Fruit fly (Drosophila melanogaster) whole organism, embryonic: ENCODE measurements around the gene Bcat.

Source experiments
- CG1024 ChIP-seq: fragments of 200-800 bp; sonication (Bioruptor generic); IDR thresholded peaks from 2 replicates; pipeline ENCODE4 v1.3.6; 2022; ENCODE audit warnings: missing biosample characterization, missing genetic modification characterization
- CG11504 ChIP-seq: fragments of 200-800 bp; sonication (Bioruptor generic); optimal IDR thresholded peaks from 3 replicates; lab custom pipeline; 2019; ENCODE audit warnings: missing biosample characterization, mild to moderate bottlenecking, missing genetic modification characterization, moderate library complexity
- CG11696 ChIP-seq: fragments of 200-800 bp; sonication (Bioruptor generic); IDR thresholded peaks from 2 replicates; pipeline ENCODE4 v1.3.6; 2022; ENCODE audit warnings: missing biosample characterization, missing genetic modification characterization
- CG12155 ChIP-seq: fragments of 200-800 bp; sonication (Bioruptor generic); optimal IDR thresholded peaks from 3 replicates; lab custom pipeline; 2016; ENCODE audit warnings: missing biosample characterization, missing genetic modification characterization
- CG12744 ChIP-seq: fragments of 200-800 bp; sonication (Bioruptor generic); optimal IDR thresholded peaks from 2 replicates; lab custom pipeline; 2016; ENCODE audit warnings: missing biosample characterization, missing genetic modification characterization
- CG14441 ChIP-seq: fragments of 200-800 bp; sonication (Bioruptor generic); IDR thresholded peaks from 2 replicates; pipeline ENCODE4 v1.3.6; 2022; ENCODE audit warnings: missing biosample characterization, missing genetic modification characterization
- CG14667 ChIP-seq: fragments of 200-800 bp; sonication (Bioruptor generic); IDR thresholded peaks from 2 replicates; pipeline ENCODE4 v1.3.6; 2022; ENCODE audit warnings: missing biosample characterization, missing genetic modification characterization
- CG15696 ChIP-seq: fragments of 200-800 bp; sonication (Bioruptor generic); optimal IDR thresholded peaks from 2 replicates; lab custom pipeline; 2019; ENCODE audit warnings: missing biosample characterization, mild to moderate bottlenecking, missing genetic modification characterization, moderate library complexity
- CG1602 ChIP-seq: fragments of 200-800 bp; sonication (Bioruptor generic); optimal IDR thresholded peaks from 3 replicates; lab custom pipeline; 2016; ENCODE audit warnings: missing biosample characterization, missing genetic modification characterization
- CG1792 ChIP-seq: fragments of 200-800 bp; sonication (Bioruptor generic); optimal IDR thresholded peaks from 2 replicates; lab custom pipeline; 2016; ENCODE audit warnings: missing biosample characterization, missing genetic modification characterization
- CG3163 ChIP-seq: fragments of 200-800 bp; sonication (Bioruptor generic); optimal IDR thresholded peaks from 3 replicates; lab custom pipeline; 2016; ENCODE audit warnings: missing biosample characterization, missing genetic modification characterization
- CG32767 ChIP-seq: fragments of 200-800 bp; sonication (Bioruptor generic); IDR thresholded peaks from 2 replicates; pipeline ENCODE4 v1.3.6; 2022; ENCODE audit warnings: missing biosample characterization, missing genetic modification characterization
- CG32772 ChIP-seq: fragments of 200-800 bp; sonication (Bioruptor generic); IDR thresholded peaks from 2 replicates; pipeline ENCODE4 v1.3.6; 2022; ENCODE audit warnings: missing biosample characterization, missing genetic modification characterization
- CG4328 ChIP-seq: fragments of 200-800 bp; sonication (Bioruptor generic); optimal IDR thresholded peaks from 3 replicates; lab custom pipeline; 2017; ENCODE audit warnings: missing biosample characterization, missing genetic modification reagents, missing genetic modification characterization
- CG5180 ChIP-seq: fragments of 200-800 bp; sonication (Bioruptor generic); optimal IDR thresholded peaks from 3 replicates; lab custom pipeline; 2017; ENCODE audit warnings: missing biosample characterization, missing genetic modification characterization, mild to moderate bottlenecking, moderate library complexity, missing genetic modification reagents
- CG7745 ChIP-seq: fragments of 200-800 bp; sonication (Bioruptor generic); optimal IDR thresholded peaks from 2 replicates; lab custom pipeline; 2018; ENCODE audit warnings: missing biosample characterization, mild to moderate bottlenecking, missing genetic modification characterization, moderate library complexity
- CkIIα-i1 ChIP-seq: fragments of 200-800 bp; sonication (Bioruptor generic); IDR thresholded peaks from 2 replicates; pipeline ENCODE4 v1.3.6; 2022; ENCODE audit warnings: missing biosample characterization, missing genetic modification characterization
- CoRest ChIP-seq: fragments of 200-800 bp; sonication (Bioruptor generic); optimal IDR thresholded peaks from 3 replicates; lab custom pipeline; 2018; ENCODE audit warnings: missing biosample characterization, mild to moderate bottlenecking, missing genetic modification characterization, moderate library complexity
- D19B ChIP-seq: fragments of 200-800 bp; sonication (Bioruptor generic); optimal IDR thresholded peaks from 2 replicates; lab custom pipeline; 2017; ENCODE audit warnings: missing biosample characterization, mild to moderate bottlenecking, missing genetic modification characterization
- Doc2 ChIP-seq: fragments of 200-800 bp; sonication (Bioruptor generic); IDR thresholded peaks from 2 replicates; pipeline ENCODE4 v1.3.6; 2022; ENCODE audit warnings: missing biosample characterization, missing genetic modification characterization
- Dp ChIP-seq: fragments of 200-800 bp; sonication (Bioruptor generic); optimal IDR thresholded peaks from 2 replicates; lab custom pipeline; 2018; ENCODE audit warnings: missing biosample characterization, mild to moderate bottlenecking, missing genetic modification characterization, moderate library complexity
- E2f1 ChIP-seq: fragments of 200-800 bp; sonication (Bioruptor generic); IDR thresholded peaks from 2 replicates; pipeline ENCODE4 v1.3.6; 2022; ENCODE audit warnings: missing biosample characterization, missing genetic modification characterization
- Hr39 ChIP-seq: fragments of >200 bp; optimal IDR thresholded peaks from 2 replicates; lab custom pipeline; 2017
- NC2β ChIP-seq: fragments of 200-800 bp; sonication (Bioruptor generic); optimal IDR thresholded peaks from 2 replicates; lab custom pipeline; 2016; ENCODE audit warnings: missing biosample characterization, missing genetic modification characterization
- Optix ChIP-seq: fragments of 200-800 bp; sonication (Bioruptor generic); IDR thresholded peaks from 3 replicates; pipeline ENCODE4 v1.3.6; 2022; ENCODE audit warnings: missing biosample characterization, missing genetic modification characterization
- Ptx1 ChIP-seq: fragments of 200-800 bp; sonication (Bioruptor generic); IDR thresholded peaks from 2 replicates; pipeline ENCODE4 v1.3.6; 2022; ENCODE audit warnings: missing biosample characterization, missing genetic modification characterization
- Stat92E ChIP-seq, 3 experiments: fragments of >200 bp in 2 of 3; fragments of 200-800 bp in 1 of 3; sonication (Bioruptor generic) in 1 of 3; optimal IDR thresholded peaks; 2 replicates each; lab custom pipeline; 2017 to 2019; ENCODE audit warnings: missing biosample characterization in 3 of 3, missing genetic modification characterization in 3 of 3, mild to moderate bottlenecking in 1 of 3, moderate library complexity in 1 of 3
- Xrp1 ChIP-seq: fragments of 200-800 bp; sonication (Bioruptor generic); IDR thresholded peaks from 2 replicates; pipeline ENCODE4 v1.3.6; 2022; ENCODE audit warnings: missing biosample characterization, missing genetic modification characterization
- ato ChIP-seq: fragments of 200-800 bp; sonication (Bioruptor generic); IDR thresholded peaks from 2 replicates; pipeline ENCODE4 v1.3.6; 2022; ENCODE audit warnings: missing biosample characterization, missing genetic modification characterization; ENCODE audit not compliant: partially characterized antibody
- chif ChIP-seq, 2 experiments: fragments of 200-800 bp; sonication (Bioruptor generic); optimal IDR thresholded peaks; 3 replicates each; lab custom pipeline; 2016; ENCODE audit warnings: missing biosample characterization in 2 of 2, missing genetic modification characterization in 2 of 2
- chm ChIP-seq: fragments of 200-800 bp; sonication (Bioruptor generic); IDR thresholded peaks from 2 replicates; pipeline ENCODE4 v1.3.6; 2022; ENCODE audit warnings: missing biosample characterization, missing genetic modification characterization
- dm ChIP-seq: fragments of 200-800 bp; sonication (Bioruptor generic); optimal IDR thresholded peaks from 3 replicates; lab custom pipeline; 2016; ENCODE audit warnings: missing biosample characterization, missing genetic modification characterization
- fd102C ChIP-seq: fragments of 200-800 bp; sonication (Bioruptor generic); optimal IDR thresholded peaks from 2 replicates; lab custom pipeline; 2018; ENCODE audit warnings: missing biosample characterization, mild to moderate bottlenecking, missing genetic modification characterization, moderate library complexity
- fd64A ChIP-seq: fragments of 200-800 bp; sonication (Bioruptor generic); optimal IDR thresholded peaks from 3 replicates; lab custom pipeline; 2018; ENCODE audit warnings: missing biosample characterization, mild to moderate bottlenecking, missing genetic modification characterization
- inv ChIP-seq: fragments of 200-800 bp; sonication (Bioruptor generic); IDR thresholded peaks from 2 replicates; pipeline ENCODE4 v1.3.6; 2022; ENCODE audit warnings: missing biosample characterization, missing genetic modification characterization; ENCODE audit not compliant: partially characterized antibody
- jumu ChIP-seq: fragments of 200-800 bp; sonication (Bioruptor generic); optimal IDR thresholded peaks from 3 replicates; lab custom pipeline; 2016; ENCODE audit warnings: missing biosample characterization, missing genetic modification characterization
- ken ChIP-seq: fragments of 200-800 bp; sonication (Bioruptor generic); IDR thresholded peaks from 3 replicates; pipeline ENCODE4 v1.3.6; 2022; ENCODE audit warnings: missing biosample characterization, missing genetic modification characterization
- lola ChIP-seq, 3 experiments: fragments of >200 bp in 2 of 3; fragments of 200-800 bp in 1 of 3; sonication (Bioruptor generic) in 1 of 3; optimal IDR thresholded peaks; 2 replicates each; lab custom pipeline; 2017 to 2019; ENCODE audit warnings: missing biosample characterization in 3 of 3, missing genetic modification characterization in 3 of 3, mild to moderate bottlenecking in 1 of 3, moderate library complexity in 1 of 3
- mld ChIP-seq: fragments of 200-800 bp; sonication (Bioruptor generic); IDR thresholded peaks from 3 replicates; pipeline ENCODE4 v1.3.6; 2022; ENCODE audit warnings: missing biosample characterization, missing genetic modification characterization; ENCODE audit not compliant: partially characterized antibody
- nom ChIP-seq: fragments of 200-800 bp; sonication (Bioruptor generic); optimal IDR thresholded peaks from 2 replicates; lab custom pipeline; 2017; ENCODE audit warnings: missing biosample characterization, missing genetic modification characterization, mild to moderate bottlenecking, moderate library complexity, missing genetic modification reagents
- repo ChIP-seq: fragments of 200-800 bp; sonication (Bioruptor generic); optimal IDR thresholded peaks from 2 replicates; lab custom pipeline; 2016; ENCODE audit warnings: missing biosample characterization, missing genetic modification characterization
- slp2 ChIP-seq: fragments of 200-800 bp; sonication (Bioruptor generic); optimal IDR thresholded peaks from 2 replicates; lab custom pipeline; 2016; ENCODE audit warnings: missing biosample characterization, missing genetic modification characterization
- sna ChIP-seq: fragments of 200-800 bp; sonication (Bioruptor generic); IDR thresholded peaks from 2 replicates; pipeline ENCODE4 v1.3.6; 2022; ENCODE audit warnings: missing biosample characterization, missing genetic modification characterization; ENCODE audit not compliant: partially characterized antibody
- tgo ChIP-seq: fragments of 200-800 bp; sonication (Bioruptor generic); IDR thresholded peaks from 3 replicates; pipeline ENCODE4 v1.3.6; 2022; ENCODE audit warnings: missing biosample characterization, missing genetic modification characterization
- tll ChIP-seq, 2 experiments: fragments of 200-800 bp in 1 of 2; fragments of >200 bp in 1 of 2; sonication (Bioruptor generic) in 1 of 2; optimal IDR thresholded peaks; 2 replicates each; lab custom pipeline; 2017 to 2019; ENCODE audit warnings: missing biosample characterization in 2 of 2, missing genetic modification characterization in 2 of 2, mild to moderate bottlenecking in 1 of 2, moderate library complexity in 1 of 2
- toy ChIP-seq: fragments of 200-800 bp; sonication (Bioruptor generic); IDR thresholded peaks from 2 replicates; pipeline ENCODE4 v1.3.6; 2022; ENCODE audit warnings: missing biosample characterization, missing genetic modification characterization
- wor ChIP-seq: fragments of 200-800 bp; sonication (Bioruptor generic); IDR thresholded peaks from 2 replicates; pipeline ENCODE4 v1.3.6; 2022; ENCODE audit warnings: missing biosample characterization, missing genetic modification characterization
- zen ChIP-seq: fragments of 200-800 bp; sonication (Bioruptor generic); optimal IDR thresholded peaks from 3 replicates; lab custom pipeline; 2018; ENCODE audit warnings: missing biosample characterization, mild to moderate bottlenecking, missing genetic modification characterization, moderate library complexity
- zf30C ChIP-seq: fragments of 200-800 bp; sonication (Bioruptor generic); optimal IDR thresholded peaks from 3 replicates; lab custom pipeline; 2018; ENCODE audit warnings: missing biosample characterization, mild to moderate bottlenecking, missing genetic modification characterization

The Bcat gene

DNA sequence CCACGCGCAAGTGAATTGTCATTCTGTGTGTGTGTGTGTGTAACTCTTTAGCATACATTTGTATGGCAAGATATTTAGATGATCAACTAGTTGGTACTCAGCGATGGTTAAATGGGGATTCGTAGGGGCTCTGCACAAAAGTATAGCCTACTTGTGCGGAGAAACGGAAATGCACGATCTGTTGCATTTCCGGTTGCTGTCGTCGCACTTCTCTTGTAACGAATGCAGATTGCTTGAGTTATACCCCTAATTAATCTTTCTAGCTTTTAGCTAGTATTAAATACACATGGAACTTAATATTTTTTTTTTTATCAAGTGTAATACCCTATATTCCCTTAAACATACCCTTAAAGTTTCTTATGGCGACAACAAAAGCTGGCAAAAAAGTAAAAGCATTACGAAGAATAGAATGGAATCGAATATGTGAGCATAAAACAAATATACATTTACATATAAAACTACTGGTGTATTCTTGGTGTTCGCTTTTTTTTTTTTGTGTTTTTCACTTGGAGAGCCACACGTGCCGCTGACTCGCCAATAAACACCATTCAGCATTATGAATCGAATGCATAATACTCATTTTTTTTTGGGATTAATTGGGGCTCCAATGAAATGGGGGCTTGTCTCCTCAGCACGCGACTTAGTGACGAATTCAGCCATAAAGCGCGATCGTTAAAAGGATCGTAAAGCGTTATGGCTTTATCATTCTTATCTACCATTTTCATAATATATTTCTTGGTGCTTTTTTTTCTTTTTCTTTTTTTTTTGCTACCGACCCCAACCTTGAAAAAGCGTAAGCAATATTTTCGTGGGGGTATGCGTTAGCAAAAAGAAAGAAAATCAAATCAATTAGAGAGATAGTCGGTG, 5.3 kb upstream of the Bcat start (continued):
- TF ChIP-seq slp2 (GFP tag; lab: Kevin White, UChicago) (no peak), lola (GFP tag; optimal IDR thresholded peaks at IDR 0.05; lab: Kevin White, UChicago) (no peak), dm (no peak), inv (GFP tag; lab: Robert Waterston, UW) (no peak), zf30C (GFP tag; lab: Kevin White, UChicago) (no peak), CG1792 (GFP tag; lab: Kevin White, UChicago) (peak; percentile 1), CG11696 (GFP tag; lab: Robert Waterston, UW) (0 out of 2 replicates have a peak, but pooled peaks have one; percentile 7), CG32772 (no peak), Xrp1 (GFP tag; lab: Robert Waterston, UW) (no peak), Optix (GFP tag; lab: Robert Waterston, UW) (no peak), Doc2 (GFP tag; lab: Robert Waterston, UW) (no peak), chif (GFP tag; optimal IDR thresholded peaks at IDR 0.05; lab: Kevin White, UChicago) (no peak), E2f1 (GFP tag; lab: Robert Waterston, UW) (no peak), CG12155 (GFP tag; lab: Kevin White, UChicago) (peak; percentile 66), ken (GFP tag; lab: Robert Waterston, UW) (no peak), toy (GFP tag; lab: Robert Waterston, UW) (no peak), CG11504 (peak; percentile 22), chm (no peak), Ptx1 (GFP tag; lab: Robert Waterston, UW) (peak; percentile 33; the same call in 1 of the 2 replicates), CG1602 (no peak), Stat92E (GFP tag; optimal IDR thresholded peaks at IDR 0.05; lab: Kevin White, UChicago) (no peak), CG3163 (GFP tag; lab: Kevin White, UChicago) (peak; percentile 39), fd64A (GFP tag; lab: Kevin White, UChicago) (no peak), zen (tag; lab: Kevin White, UChicago) (no peak), CoRest (tag; lab: Kevin White, UChicago) (peak; percentile 65), sna (no peak), tll (GFP tag; optimal IDR thresholded peaks at IDR 0.05; lab: Kevin White, UChicago) (no peak), CG7745 (tag; lab: Kevin White, UChicago) (no peak), CG14667 (GFP tag; lab: Robert Waterston, UW) (no peak), repo (GFP tag; lab: Kevin White, UChicago) (no peak), D19B (GFP tag; lab: Kevin White, UChicago) (peak; percentile 93), ato (GFP tag; lab: Robert Waterston, UW) (no peak), CG15696 (tag; lab: Kevin White, UChicago) (no peak), tgo (GFP tag; lab: Robert Waterston, UW) (peak; percentile 15; the same call in 1 of the 3 replicates), CG4328 (GFP tag; lab: Kevin White, UChicago) (no peak), mld (GFP tag; lab: Robert Waterston, UW) (no peak), fd102C (no peak), CG1024 (GFP tag; lab: Robert Waterston, UW) (no peak), CkIIα-i1 (GFP tag; lab: Robert Waterston, UW) (no peak), jumu (peak; percentile 22), Dp (GFP tag; lab: Kevin White, UChicago) (no peak), CG5180 (GFP tag; lab: Kevin White, UChicago) (no peak), NC2β (no peak), CG32767 (no peak), nom (GFP tag; lab: Kevin White, UChicago) (no peak), CG14441 (GFP tag; lab: Robert Waterston, UW) (no peak), Hr39 (lab: Kevin White, UChicago) (no peak), wor (GFP tag; lab: Robert Waterston, UW) (no peak), CG12744 (GFP tag; lab: Kevin White, UChicago) (peak; percentile 40)
